Fruit fly (Drosophila melanogaster) whole organism, larva: ENCODE data around the gene inaF-B.

Experiments
- noc ChIP-seq: fragments of 200-800 bp; sonication (Bioruptor generic); optimal IDR thresholded peaks from 3 replicates; lab custom pipeline; 2019; ENCODE audit warnings: missing biosample characterization, mild to moderate bottlenecking, missing genetic modification characterization, moderate library complexity

Gene inaF-B

dm6 chrX:11684462-11684861, 48.1 kb downstream of the inaF-B start:
- peak; percentile 25 for TF ChIP-seq noc (tag; lab: Kevin White, UChicago)

- TF ChIP-seq noc (tag; lab: Kevin White, UChicago) = peak; percentile 15
Observed at dm6 chrX:11683480-11683879, 49.1 kb downstream of the inaF-B start.

dm6 chrX:11681558-11682551, 50.7 kb downstream of the inaF-B start:
- TF ChIP-seq noc (tag; lab: Kevin White, UChicago) = peak; percentile 79

dm6 chrX:11680405-11680804, 52.2 kb downstream of the inaF-B start:
- no peak for TF ChIP-seq noc (tag; lab: Kevin White, UChicago)

- TF ChIP-seq noc (tag; lab: Kevin White, UChicago) = peak; percentile 23
Observed at dm6 chrX:11679461-11679860, 53.1 kb downstream of the inaF-B start.

dm6 chrX:11678539-11679040, 54.0 kb downstream of the inaF-B start, which contains the start of the genes Vlet and bif:
Gene Vlet, minus strand, starts transcription at chrX:11678589.
Gene bif, plus strand, starts transcription at chrX:11678970.
- TF ChIP-seq noc (tag; lab: Kevin White, UChicago) = no peak
